Fruit fly (Drosophila melanogaster): ENCODE measurements around the gene ifc.

Gene ifc

DNA sequence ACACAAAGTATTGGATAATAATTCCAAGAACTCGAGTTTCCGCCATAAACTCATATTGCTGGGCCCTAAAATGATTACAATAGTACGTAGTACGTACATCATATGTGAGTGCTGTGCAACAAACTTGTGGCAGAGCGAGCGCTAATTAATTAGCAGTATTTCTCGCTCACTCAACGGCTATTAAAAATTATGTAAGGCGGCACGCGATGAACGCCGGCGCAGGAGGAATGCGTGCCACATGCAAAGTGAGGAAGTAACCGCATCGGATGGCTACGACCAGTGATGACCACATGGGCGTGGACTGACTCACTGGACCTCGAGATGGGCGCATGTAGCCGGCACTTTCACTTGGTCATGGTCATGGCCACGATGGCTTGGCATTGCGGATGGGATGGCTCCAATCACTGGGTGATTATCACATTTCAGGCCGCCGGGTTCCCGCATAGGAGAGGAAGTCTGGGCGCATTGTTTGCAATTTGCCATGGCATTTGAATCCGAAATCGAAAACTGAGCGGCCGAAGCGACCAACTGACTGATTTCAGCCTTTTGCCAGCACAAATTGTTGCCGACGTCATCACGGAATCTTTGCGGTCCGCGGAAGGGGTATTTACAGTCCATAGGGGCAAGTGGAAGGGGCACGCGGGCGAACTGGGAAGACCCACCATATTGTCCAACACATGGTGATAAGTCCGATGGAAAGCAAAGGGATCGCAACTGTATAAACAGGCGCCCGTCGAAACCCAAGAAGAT, 24.8 kb upstream of the ifc start:
- TF ChIP-seq CG8478 (optimal IDR thresholded peaks at IDR 0.05): no peak
- TF ChIP-seq CTCF (optimal IDR thresholded peaks at IDR 0.05): no peak

dm6 chr2L:5963251-5963650, 22.9 kb upstream of the ifc start:
- TF ChIP-seq CTCF (optimal IDR thresholded peaks at IDR 0.05) (no peak), CG8478 (optimal IDR thresholded peaks at IDR 0.05) (no peak)

dm6 chr2L:5964211-5964610, 21.9 kb upstream of the ifc start:
- TF ChIP-seq CG8478 (optimal IDR thresholded peaks at IDR 0.05) (no peak), CTCF (optimal IDR thresholded peaks at IDR 0.05) (no peak)

- no peak for TF ChIP-seq CG8478 (optimal IDR thresholded peaks at IDR 0.05)
- TF ChIP-seq CTCF (optimal IDR thresholded peaks at IDR 0.05): no peak
These were observed 21.3 kb upstream of the ifc start, which contains the start of gene psd for dm6 chr2L:5964851-5965250. psd (minus strand) TSS chr2L:5964951.

DNA sequence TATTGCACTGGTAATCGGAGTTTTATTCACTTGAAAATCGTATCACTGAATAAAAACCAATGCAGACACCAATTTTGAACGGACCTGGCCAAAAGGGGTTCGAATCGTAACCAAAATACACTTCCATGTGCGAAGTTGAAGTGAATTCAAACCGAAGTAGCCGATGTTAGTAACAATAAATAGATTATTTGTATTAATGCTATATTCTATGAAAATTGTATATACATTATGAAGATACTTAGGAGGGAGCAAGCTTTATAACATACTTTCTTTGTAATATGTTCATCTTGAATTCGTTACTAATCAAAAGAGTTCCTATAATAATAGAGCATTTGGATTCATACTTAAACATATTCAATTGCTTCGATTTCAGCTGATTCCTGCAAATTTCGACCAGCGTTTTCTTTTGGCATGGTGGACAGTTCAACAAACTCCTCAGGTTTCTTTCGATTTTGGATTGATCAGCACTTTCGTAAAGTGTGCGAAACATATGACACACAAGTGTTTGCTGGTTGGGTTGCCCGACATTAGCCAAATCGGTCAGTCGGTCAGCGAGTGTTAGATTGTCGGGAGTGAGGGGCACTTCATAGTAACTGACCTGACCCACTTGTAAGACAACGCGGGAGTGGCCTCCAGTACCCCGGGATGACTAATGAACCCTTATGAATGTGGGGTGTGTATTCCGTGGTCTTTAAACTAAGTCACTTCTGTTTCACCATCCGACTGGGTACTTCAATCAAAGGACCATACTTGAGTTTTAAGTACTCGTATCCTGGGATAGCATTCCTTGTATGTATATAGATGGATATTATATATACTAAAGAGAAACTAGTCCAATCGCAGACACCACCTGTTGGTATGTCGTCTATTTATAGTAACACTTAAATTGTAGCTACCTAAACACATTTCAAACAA, 18.2 kb upstream of the ifc start, which contains the start of the genes CG13992 and Ucp4C:
CG13992 (minus strand) TSS at position 51 of the 915 bp plus-strand sequence.
Ucp4C (plus strand) TSS at position 865 of the 915 bp plus-strand sequence.
- TF ChIP-seq CG8478 (optimal IDR thresholded peaks at IDR 0.05): no peak
- TF ChIP-seq CTCF (optimal IDR thresholded peaks at IDR 0.05): no peak

DNA sequence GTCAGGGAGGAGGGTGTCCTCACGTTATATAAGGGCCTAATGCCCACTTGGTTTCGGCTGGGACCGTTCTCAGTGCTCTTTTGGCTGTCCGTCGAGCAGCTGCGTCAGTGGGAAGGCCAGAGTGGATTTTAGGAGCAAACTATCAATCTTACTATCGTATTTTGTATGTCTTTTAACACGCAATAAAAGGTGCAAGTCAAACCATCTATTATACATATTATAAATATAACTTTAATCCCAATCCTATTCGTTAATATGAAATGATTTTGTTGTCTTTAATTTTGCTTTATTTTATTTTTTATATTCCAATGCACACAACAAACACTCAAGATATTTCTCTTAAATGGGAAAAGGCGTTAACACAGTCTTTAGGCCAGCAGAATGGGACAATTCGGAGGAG, 16.6 kb upstream of the ifc start, which contains the start of gene Ucp4B:
Ucp4B (plus strand) TSS at position 301 of the 400 bp plus-strand sequence.
- TF ChIP-seq CTCF (optimal IDR thresholded peaks at IDR 0.05): no peak
- TF ChIP-seq CG8478 (optimal IDR thresholded peaks at IDR 0.05): no peak

DNA sequence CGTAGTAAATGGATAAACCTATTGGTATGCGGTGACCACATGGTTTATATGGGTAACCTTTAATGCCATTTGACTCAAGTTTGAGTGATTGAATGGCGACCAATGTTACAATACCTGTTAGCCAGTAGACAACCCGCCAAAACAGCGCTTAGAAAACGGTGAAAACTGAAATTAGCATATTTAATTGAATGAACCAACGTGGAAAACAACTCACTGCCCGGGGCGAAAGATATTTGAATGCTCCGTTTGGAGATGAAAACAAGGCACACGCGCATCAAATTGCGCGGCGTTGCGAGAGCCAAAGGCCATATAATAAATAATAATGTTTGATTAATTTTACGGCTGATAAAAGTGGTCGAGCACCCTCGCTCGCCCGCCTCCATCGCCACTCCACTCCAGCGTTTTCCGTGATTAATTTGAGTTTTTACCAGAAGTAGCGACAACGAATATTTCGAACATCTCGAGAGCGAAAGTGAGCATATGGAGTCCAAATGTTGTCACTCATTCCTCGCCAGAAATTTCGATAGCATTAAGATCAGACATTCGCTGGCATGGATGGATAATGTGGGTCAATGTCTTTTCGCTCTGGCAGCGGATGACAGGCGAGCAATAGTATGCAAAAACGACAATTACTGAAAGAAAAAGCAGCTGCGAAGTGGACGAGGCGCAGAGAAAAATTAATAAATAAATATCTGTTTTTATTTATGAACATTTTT, 14.9 kb upstream of the ifc start:
- TF ChIP-seq CTCF (optimal IDR thresholded peaks at IDR 0.05) (no peak), CG8478 (optimal IDR thresholded peaks at IDR 0.05) (no peak)

DNA sequence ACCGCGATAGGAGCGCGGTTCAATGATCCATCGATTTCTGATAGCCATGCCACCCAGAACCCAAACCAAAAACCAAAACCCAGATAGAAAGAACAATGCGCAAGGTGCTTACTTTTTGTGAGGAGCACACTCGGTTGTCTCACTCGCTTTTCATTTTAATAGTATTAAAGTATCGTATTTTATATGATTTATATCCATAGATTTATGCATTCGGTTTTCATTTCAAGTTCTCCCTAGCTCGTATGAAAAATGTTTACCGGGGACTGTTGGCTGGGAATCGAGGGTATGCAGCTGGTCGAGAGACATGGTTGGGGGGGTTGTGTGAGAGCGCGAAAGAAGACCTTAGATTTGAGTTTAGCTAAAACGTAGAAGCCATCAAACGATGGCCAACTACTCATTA, 14.1 kb upstream of the ifc start:
- no peak for TF ChIP-seq CG8478 (optimal IDR thresholded peaks at IDR 0.05)
- TF ChIP-seq CTCF (optimal IDR thresholded peaks at IDR 0.05): no peak

DNA sequence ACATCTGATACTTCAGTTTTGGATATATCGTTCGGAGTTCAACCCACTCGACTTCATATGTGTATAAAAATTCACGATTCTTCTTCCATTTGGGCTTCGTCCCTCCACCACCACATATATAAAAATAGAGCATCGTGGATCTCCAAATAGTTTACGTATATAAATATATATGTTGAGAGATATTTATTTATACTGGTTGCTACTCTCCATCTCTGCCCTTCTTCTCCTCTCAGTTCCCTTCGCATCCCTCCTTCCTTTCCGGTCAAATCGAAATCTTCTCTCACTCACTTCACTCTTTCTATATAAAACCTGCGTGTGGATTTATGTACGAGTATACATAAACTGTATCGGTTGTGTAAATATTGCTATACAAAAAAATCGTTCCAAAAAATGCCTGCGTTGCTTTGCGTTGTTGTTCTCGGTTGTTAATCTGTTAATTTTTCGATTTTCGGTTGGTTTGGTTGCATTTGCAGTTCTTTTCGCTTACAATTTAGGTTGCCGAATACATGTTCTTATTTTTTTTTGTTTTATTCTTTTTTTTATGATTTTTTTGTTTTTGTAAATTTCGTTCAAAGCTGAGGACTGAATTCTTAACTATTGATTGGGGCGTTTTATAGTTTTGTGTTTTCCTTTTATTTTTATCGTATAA, 13.4 kb upstream of the ifc start:
- TF ChIP-seq CTCF (optimal IDR thresholded peaks at IDR 0.05): no peak
- no peak for TF ChIP-seq CG8478 (optimal IDR thresholded peaks at IDR 0.05)

DNA sequence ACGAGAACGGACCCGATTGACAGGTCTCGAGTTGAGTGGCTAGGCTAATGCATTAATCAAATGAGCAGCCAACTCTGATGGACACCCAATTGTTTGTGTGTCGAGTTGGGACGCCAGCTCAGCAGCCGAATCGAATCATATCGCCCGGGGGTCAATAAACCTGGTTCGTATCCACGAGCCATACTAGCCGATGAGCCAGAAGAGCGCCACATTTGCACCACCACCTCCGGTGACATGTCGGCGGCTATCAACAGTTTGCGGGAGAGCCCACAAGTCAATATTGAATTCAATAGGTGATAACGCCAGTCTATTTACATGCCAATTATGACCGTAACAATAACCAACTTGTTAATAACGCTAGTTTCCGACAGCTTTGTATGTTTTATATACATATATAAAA, 12.0 kb upstream of the ifc start:
- TF ChIP-seq CG8478 (optimal IDR thresholded peaks at IDR 0.05): no peak
- TF ChIP-seq CTCF (optimal IDR thresholded peaks at IDR 0.05): no peak

dm6 chr2L:5975025-5975539, 11.1 kb upstream of the ifc start:
- TF ChIP-seq CG8478 (optimal IDR thresholded peaks at IDR 0.05) (no peak), CTCF (optimal IDR thresholded peaks at IDR 0.05) (no peak)

dm6 chr2L:5975601-5976000, 10.5 kb upstream of the ifc start:
- no peak for TF ChIP-seq CG8478 (optimal IDR thresholded peaks at IDR 0.05)

- no peak for TF ChIP-seq CG8478 (optimal IDR thresholded peaks at IDR 0.05)
- TF ChIP-seq CTCF (optimal IDR thresholded peaks at IDR 0.05): no peak
These were observed 8.9 kb upstream of the ifc start for dm6 chr2L:5977070-5977728.

dm6 chr2L:5977729-5978078, 8.4 kb upstream of the ifc start:
- no peak for TF ChIP-seq CTCF (optimal IDR thresholded peaks at IDR 0.05)
- no peak for TF ChIP-seq CG8478 (optimal IDR thresholded peaks at IDR 0.05)

Measured in S2 (cell line).